Fruit fly (Drosophila melanogaster): ENCODE results near the gene Boh2.

The Boh2 gene

DNA sequence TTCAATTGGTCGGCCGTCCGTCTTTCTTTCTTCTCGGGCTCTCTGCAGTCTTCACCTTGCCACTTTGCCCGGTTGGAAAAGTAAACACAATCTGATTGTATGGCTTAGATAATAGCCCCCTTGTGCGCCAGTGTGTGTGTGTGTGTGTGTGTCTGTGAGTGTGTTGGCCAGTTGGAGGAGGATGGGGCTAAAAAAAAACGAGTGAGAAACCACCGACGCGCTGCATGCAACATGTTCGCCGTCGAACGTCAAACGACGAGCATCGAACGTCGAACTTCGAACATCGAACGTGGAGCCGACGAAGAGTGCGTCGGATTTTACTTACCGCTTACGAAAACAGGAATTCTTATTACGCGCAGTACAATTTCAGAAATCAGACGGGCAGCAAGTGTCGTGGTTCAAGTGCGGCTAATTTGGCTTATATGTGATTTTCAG lies 31.5 kb downstream of the Boh2 start, which contains the start of gene ab (continued):
- TF ChIP-seq CG8632 (GFP tag; optimal IDR thresholded peaks at IDR 0.05) (no peak), Ets96B (tag; optimal IDR thresholded peaks at IDR 0.05) (no peak), Sox102F (GFP tag; optimal IDR thresholded peaks at IDR 0.05) (peak; percentile 13), achi (GFP tag; optimal IDR thresholded peaks at IDR 0.05) (no peak), fd59A (GFP tag; optimal IDR thresholded peaks at IDR 0.05) (no peak), CG11294 (GFP tag; IDR thresholded peaks at IDR 0.05) (no peak), cyc (GFP tag; optimal IDR thresholded peaks at IDR 0.05) (no peak), CG10669 (GFP tag; optimal IDR thresholded peaks at IDR 0.05) (no peak), dac (GFP tag; optimal IDR thresholded peaks at IDR 0.05) (peak; percentile 43), OdsH (GFP tag; optimal IDR thresholded peaks at IDR 0.05) (no peak)

DNA sequence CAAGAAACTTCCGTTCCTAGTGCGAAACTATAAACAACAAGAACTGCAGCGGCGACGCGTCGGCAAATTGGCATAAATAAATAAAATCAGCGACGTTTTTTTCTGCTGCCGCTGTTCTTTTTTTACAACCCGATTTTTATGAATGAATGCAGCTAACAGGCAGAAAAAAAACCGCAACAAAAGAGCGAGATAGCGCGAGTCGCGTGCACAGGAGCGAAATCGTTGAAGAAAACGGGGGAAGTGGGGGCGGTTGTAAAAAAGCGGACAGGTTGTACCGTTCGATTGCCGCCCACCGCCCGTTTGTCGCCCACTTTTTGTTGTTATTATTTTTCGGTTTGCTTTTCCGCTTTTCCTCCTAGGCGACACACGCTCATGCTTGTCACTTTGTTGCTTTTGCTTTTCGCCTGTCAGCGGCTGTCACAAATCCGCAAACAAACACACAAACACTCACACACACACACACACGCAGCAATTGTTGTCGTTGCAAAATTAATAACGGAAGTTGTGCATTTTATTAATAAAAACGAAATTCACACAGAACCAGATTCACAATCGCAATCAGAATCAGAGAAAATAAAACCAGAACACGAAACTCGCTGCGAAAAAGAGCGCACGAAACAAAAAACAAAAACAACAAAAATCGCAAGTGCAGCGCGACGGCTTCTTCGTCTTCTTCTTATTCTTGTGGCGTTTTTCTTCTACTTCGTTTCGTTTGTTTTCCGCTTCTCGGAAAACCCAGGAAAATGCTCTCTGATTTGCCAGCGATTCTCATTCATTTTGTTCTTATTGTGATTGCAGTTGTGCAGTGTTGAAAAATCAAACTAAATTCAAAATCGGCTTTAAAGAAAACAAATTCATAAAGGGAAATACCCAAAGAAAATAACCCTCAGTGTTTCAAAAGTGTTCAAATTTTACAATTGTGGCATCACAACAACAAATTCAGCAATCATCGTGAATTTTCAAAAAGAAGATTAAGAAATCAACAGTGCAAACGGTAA lies 32.4 kb downstream of the Boh2 start:
- no peak for TF ChIP-seq fkh (GFP tag; optimal IDR thresholded peaks at IDR 0.05)
- TF ChIP-seq salr (GFP tag; optimal IDR thresholded peaks at IDR 0.05) = no peak
- no peak for TF ChIP-seq cyc (GFP tag; optimal IDR thresholded peaks at IDR 0.05)
- no peak for TF ChIP-seq CG4318 (GFP tag; optimal IDR thresholded peaks at IDR 0.05)
- no peak for TF ChIP-seq Sox14 (GFP tag; optimal IDR thresholded peaks at IDR 0.05)
- no peak for TF ChIP-seq Met (GFP tag; optimal IDR thresholded peaks at IDR 0.05)
- no peak for TF ChIP-seq Eip93F (GFP tag; optimal IDR thresholded peaks at IDR 0.05)
- no peak for TF ChIP-seq fd59A (GFP tag; optimal IDR thresholded peaks at IDR 0.05)
- no peak for TF ChIP-seq Ets21C (GFP tag; optimal IDR thresholded peaks at IDR 0.05)
- peak; percentile 25; the same call in 1 of the 2 replicates for TF ChIP-seq CG11294 (GFP tag; IDR thresholded peaks at IDR 0.05)
- TF ChIP-seq OdsH (GFP tag; optimal IDR thresholded peaks at IDR 0.05) = no peak
- TF ChIP-seq svp (GFP tag) = no peak
- peak; percentile 31 for TF ChIP-seq CG6276 (GFP tag; optimal IDR thresholded peaks at IDR 0.05)
- no peak for TF ChIP-seq fd85E (GFP tag; optimal IDR thresholded peaks at IDR 0.05)
- TF ChIP-seq CG7368 (GFP tag; optimal IDR thresholded peaks at IDR 0.05) = no peak
- no peak for TF ChIP-seq lz (GFP tag; optimal IDR thresholded peaks at IDR 0.05)
- TF ChIP-seq CG10669 (GFP tag; optimal IDR thresholded peaks at IDR 0.05) = no peak
- no peak for TF ChIP-seq CG9139 (GFP tag; optimal IDR thresholded peaks at IDR 0.05)
- TF ChIP-seq CG6163 (GFP tag; IDR thresholded peaks at IDR 0.05) = peak; percentile 31; the same call in 2 of the 3 replicates
- no peak for TF ChIP-seq acj6 (GFP tag; optimal IDR thresholded peaks at IDR 0.05)
- no peak for TF ChIP-seq Smox (GFP tag; optimal IDR thresholded peaks at IDR 0.05)
- no peak for TF ChIP-seq net (GFP tag; optimal IDR thresholded peaks at IDR 0.05)
- TF ChIP-seq Hr39 (GFP tag; optimal IDR thresholded peaks at IDR 0.05) = no peak
- no peak for TF ChIP-seq Blimp-1 (GFP tag; optimal IDR thresholded peaks at IDR 0.05)
- no peak for TF ChIP-seq Eip75B (GFP tag; optimal IDR thresholded peaks at IDR 0.05)
- no peak for TF ChIP-seq CG6792 (GFP tag; optimal IDR thresholded peaks at IDR 0.05)
- no peak for TF ChIP-seq Ets96B (tag; optimal IDR thresholded peaks at IDR 0.05)
- no peak for TF ChIP-seq pdm3 (GFP tag; optimal IDR thresholded peaks at IDR 0.05)
- TF ChIP-seq Hr38 (GFP tag; optimal IDR thresholded peaks at IDR 0.05) = no peak
- TF ChIP-seq ss (GFP tag; optimal IDR thresholded peaks at IDR 0.05) = peak; percentile 25 to 37
- no peak for TF ChIP-seq CG10631 (GFP tag; optimal IDR thresholded peaks at IDR 0.05)
- TF ChIP-seq CG3919 (GFP tag; optimal IDR thresholded peaks at IDR 0.05) = no peak
- TF ChIP-seq CG8632 (GFP tag; optimal IDR thresholded peaks at IDR 0.05) = no peak
- no peak for TF ChIP-seq CG1621 (tag; optimal IDR thresholded peaks at IDR 0.05)
- no peak for TF ChIP-seq CG16779 (tag; optimal IDR thresholded peaks at IDR 0.05)
- TF ChIP-seq CG15336 (GFP tag; IDR thresholded peaks at IDR 0.05) = peak; percentile 32
- no peak for TF ChIP-seq CG11902 (GFP tag; optimal IDR thresholded peaks at IDR 0.05)
- no peak for TF ChIP-seq CG11762 (GFP tag; optimal IDR thresholded peaks at IDR 0.05; ENCODE audit: insufficient read depth)
- 0 out of 2 replicates have a peak, but pooled peaks have one; percentile 19 for TF ChIP-seq Gug (GFP tag; IDR thresholded peaks at IDR 0.05)
- TF ChIP-seq esn (GFP tag; optimal IDR thresholded peaks at IDR 0.05) = no peak
- no peak for TF ChIP-seq CG34406 (GFP tag; optimal IDR thresholded peaks at IDR 0.05)
- TF ChIP-seq CG8319 (GFP tag; optimal IDR thresholded peaks at IDR 0.05) = no peak
- TF ChIP-seq CG3032 (tag; optimal IDR thresholded peaks at IDR 0.05) = no peak
- TF ChIP-seq CG8119 (GFP tag; IDR thresholded peaks at IDR 0.05) = peak; percentile 31; the same call in 1 of the 3 replicates
